Worm (Caenorhabditis elegans): ENCODE measurements around the gene cnc-4.

ce11 chrV:1416154-1416553 is 30.8 kb upstream of the cnc-4 start:
- TF ChIP-seq nhr-11 (tag; optimal IDR thresholded peaks at IDR 0.05) (no peak), F13H6.1 (tag; optimal IDR thresholded peaks at IDR 0.05) (no peak), che-1 (tag; optimal IDR thresholded peaks at IDR 0.05) (no peak), pqm-1 (tag; optimal IDR thresholded peaks at IDR 0.05) (no peak), ceh-22 (tag; optimal IDR thresholded peaks at IDR 0.05) (no peak), sox-4 (tag; optimal IDR thresholded peaks at IDR 0.05) (no peak), dve-1 (tag; optimal IDR thresholded peaks at IDR 0.05) (peak; percentile 62), pha-4 (tag; optimal IDR thresholded peaks at IDR 0.05) (no peak), nhr-232 (tag; optimal IDR thresholded peaks at IDR 0.05) (no peak), hlh-30 (tag; optimal IDR thresholded peaks at IDR 0.05; ENCODE audit: insufficient read depth) (no peak), lin-11 (tag; optimal IDR thresholded peaks at IDR 0.05) (no peak), dmd-4 (tag; optimal IDR thresholded peaks at IDR 0.05; ENCODE audit: borderline replicate concordance) (no peak), tbx-2 (tag; optimal IDR thresholded peaks at IDR 0.05) (no peak), elt-4 (tag; optimal IDR thresholded peaks at IDR 0.05) (no peak)
